Fruit fly (Drosophila melanogaster) whole organism, wandering third instar larva: ENCODE results near the gene spn-B.

Experiments
- CG32264 ChIP-seq: fragments of 200-800 bp; sonication (Bioruptor generic); optimal IDR thresholded peaks from 2 replicates; lab custom pipeline; 2016; ENCODE audit warnings: missing biosample characterization, missing genetic modification characterization
- CrebA ChIP-seq: fragments of 200-800 bp; sonication (Bioruptor generic); optimal IDR thresholded peaks from 2 replicates; lab custom pipeline; 2016; ENCODE audit warnings: missing biosample characterization, mild to moderate bottlenecking, missing genetic modification characterization, borderline replicate concordance
- Dfd ChIP-seq: fragments of >200 bp; optimal IDR thresholded peaks from 2 replicates; lab custom pipeline; 2017; ENCODE audit warnings: missing biosample characterization, missing genetic modification characterization
- Dif ChIP-seq: fragments of 200-275, 200-300 bp; sonication (Bioruptor generic); optimal IDR thresholded peaks from 2 replicates; lab custom pipeline; 2018; ENCODE audit warnings: missing biosample characterization, missing genetic modification characterization; ENCODE audit not compliant: partially characterized antibody
- GATAd ChIP-seq: sonication (Bioruptor generic); optimal IDR thresholded peaks from 2 replicates; lab custom pipeline; 2016; ENCODE audit warnings: missing biosample characterization, missing genetic modification characterization
- Hnf4 ChIP-seq: fragments of 200-800 bp; sonication (Bioruptor generic); optimal IDR thresholded peaks from 2 replicates; lab custom pipeline; 2016; ENCODE audit warnings: missing biosample characterization, mild to moderate bottlenecking, missing genetic modification characterization
- Hr78 ChIP-seq: fragments of >200 bp; optimal IDR thresholded peaks from 2 replicates; lab custom pipeline; 2017; ENCODE audit warnings: missing biosample characterization, missing genetic modification characterization
- Hr83 ChIP-seq: fragments of 200-300 bp; sonication (Bioruptor generic); optimal IDR thresholded peaks from 2 replicates; lab custom pipeline; 2016; ENCODE audit warnings: missing biosample characterization, mild to moderate bottlenecking, missing genetic modification characterization, moderate library complexity; ENCODE audit not compliant: poor library complexity, severe bottlenecking
- Jra ChIP-seq: sonication (Bioruptor generic); optimal IDR thresholded peaks from 2 replicates; lab custom pipeline; 2016; ENCODE audit warnings: missing biosample characterization, missing genetic modification characterization
- Mio ChIP-seq: sonication (Bioruptor generic); optimal IDR thresholded peaks from 2 replicates; lab custom pipeline; 2016; ENCODE audit warnings: missing biosample characterization, missing genetic modification characterization
- Myc ChIP-seq: fragments of >200 bp; optimal IDR thresholded peaks from 2 replicates; lab custom pipeline; 2017
- N ChIP-seq: fragments of >200 bp; optimal IDR thresholded peaks from 2 replicates; lab custom pipeline; 2018; ENCODE audit warnings: missing biosample characterization, missing external identifiers, missing genetic modification characterization
- OdsH ChIP-seq: fragments of 200-800 bp; sonication (Bioruptor generic); optimal IDR thresholded peaks from 2 replicates; lab custom pipeline; 2016; ENCODE audit warnings: missing biosample characterization, mild to moderate bottlenecking, missing genetic modification characterization
- Rel ChIP-seq, 2 experiments: fragments of 200-800 bp; sonication (Bioruptor generic) in 1 of 2; optimal IDR thresholded peaks; 2 replicates in 1 of 2; 3 replicates in 1 of 2; lab custom pipeline; 2016 to 2019; ENCODE audit warnings: mild to moderate bottlenecking in 2 of 2, missing biosample characterization in 2 of 2, missing genetic modification characterization in 2 of 2, moderate library complexity in 1 of 2
- Sp1 ChIP-seq: fragments of 200-800 bp; sonication (Bioruptor generic); optimal IDR thresholded peaks from 3 replicates; lab custom pipeline; 2019; ENCODE audit warnings: missing biosample characterization, mild to moderate bottlenecking, missing genetic modification characterization, moderate library complexity
- Vsx2 ChIP-seq: fragments of 200-300, 225-300 bp; sonication (Bioruptor generic); optimal IDR thresholded peaks from 2 replicates; lab custom pipeline; 2018; ENCODE audit warnings: missing biosample characterization, missing genetic modification characterization; ENCODE audit not compliant: partially characterized antibody
- br ChIP-seq: fragments of 200-800 bp; sonication (Bioruptor generic); optimal IDR thresholded peaks from 2 replicates; lab custom pipeline; 2016; ENCODE audit warnings: missing biosample characterization, missing genetic modification characterization
- brk ChIP-seq: fragments of 200-800 bp; sonication (Bioruptor generic); optimal IDR thresholded peaks from 2 replicates; lab custom pipeline; 2016; ENCODE audit warnings: missing biosample characterization, mild to moderate bottlenecking, missing genetic modification characterization
- dl ChIP-seq, 2 experiments: fragments of 175-275, 200-275 bp in 1 of 2; fragments of 200-275 bp in 1 of 2; sonication (Bioruptor generic); optimal IDR thresholded peaks; lab custom pipeline; 2018; ENCODE audit warnings: mild to moderate bottlenecking in 2 of 2, missing biosample characterization in 2 of 2, missing genetic modification characterization in 2 of 2, moderate library complexity in 2 of 2; ENCODE audit not compliant: partially characterized antibody in 2 of 2, insufficient read depth in 1 of 2
- dmrt93B ChIP-seq: fragments of 200-800 bp; sonication (Bioruptor generic); optimal IDR thresholded peaks from 2 replicates; lab custom pipeline; 2018; ENCODE audit warnings: missing biosample characterization, mild to moderate bottlenecking, missing genetic modification characterization
- dsf ChIP-seq: sonication (Bioruptor generic); optimal IDR thresholded peaks from 2 replicates; lab custom pipeline; 2016; ENCODE audit warnings: missing biosample characterization, missing genetic modification characterization, borderline replicate concordance
- ey ChIP-seq: fragments of 200-800 bp; sonication (Bioruptor generic); optimal IDR thresholded peaks from 2 replicates; lab custom pipeline; 2016; ENCODE audit warnings: missing biosample characterization, missing genetic modification characterization
- foxo ChIP-seq, 2 experiments: fragments of 200-800 bp; sonication (Bioruptor generic); optimal IDR thresholded peaks; 2 replicates in 1 of 2; 3 replicates in 1 of 2; lab custom pipeline; 2016 to 2017; ENCODE audit warnings: missing biosample characterization in 2 of 2, missing genetic modification characterization in 2 of 2
- fru ChIP-seq: fragments of 200-800 bp; sonication (Bioruptor generic); optimal IDR thresholded peaks from 3 replicates; lab custom pipeline; 2016; ENCODE audit warnings: missing biosample characterization, mild to moderate bottlenecking, missing genetic modification characterization
- h ChIP-seq: fragments of 200-800 bp; sonication (Bioruptor generic); optimal IDR thresholded peaks from 3 replicates; lab custom pipeline; 2016; ENCODE audit warnings: missing biosample characterization, mild to moderate bottlenecking, missing genetic modification characterization
- jim ChIP-seq: fragments of 175-275, 200-325 bp; sonication (Bioruptor generic); optimal IDR thresholded peaks from 2 replicates; lab custom pipeline; 2016; ENCODE audit warnings: missing biosample characterization, mild to moderate bottlenecking, missing genetic modification characterization
- lola ChIP-seq: fragments of >200 bp; optimal IDR thresholded peaks from 2 replicates; lab custom pipeline; 2017; ENCODE audit warnings: missing biosample characterization, missing genetic modification characterization
- pan ChIP-seq: fragments of >200 bp; optimal IDR thresholded peaks from 2 replicates; lab custom pipeline; 2017
- psq ChIP-seq: fragments of 200-800 bp; sonication (Bioruptor generic); optimal IDR thresholded peaks from 3 replicates; lab custom pipeline; 2017; ENCODE audit warnings: missing biosample characterization, mild to moderate bottlenecking, missing genetic modification characterization, moderate library complexity
- rgr ChIP-seq: fragments of 200-800 bp; sonication (Bioruptor generic); optimal IDR thresholded peaks from 3 replicates; lab custom pipeline; 2016; ENCODE audit warnings: missing biosample characterization, mild to moderate bottlenecking, missing genetic modification characterization
- sage ChIP-seq: fragments of 200-800 bp; sonication (Bioruptor generic); optimal IDR thresholded peaks from 2 replicates; lab custom pipeline; 2016; ENCODE audit warnings: missing biosample characterization, mild to moderate bottlenecking, missing genetic modification characterization
- sv ChIP-seq: fragments of 200-800 bp; sonication (Bioruptor generic); optimal IDR thresholded peaks from 3 replicates; lab custom pipeline; 2016; ENCODE audit warnings: missing biosample characterization, missing genetic modification characterization
- tai ChIP-seq: sonication (Bioruptor generic); optimal IDR thresholded peaks from 2 replicates; lab custom pipeline; 2016; ENCODE audit warnings: missing biosample characterization, missing genetic modification characterization
- usp ChIP-seq: fragments of >200 bp; optimal IDR thresholded peaks from 2 replicates; lab custom pipeline; 2017; ENCODE audit warnings: missing biosample characterization, missing genetic modification characterization
- woc ChIP-seq: sonication (Bioruptor generic); optimal IDR thresholded peaks from 2 replicates; lab custom pipeline; 2016; ENCODE audit warnings: missing biosample characterization, mild to moderate bottlenecking, missing genetic modification characterization

spn-B gene

DNA sequence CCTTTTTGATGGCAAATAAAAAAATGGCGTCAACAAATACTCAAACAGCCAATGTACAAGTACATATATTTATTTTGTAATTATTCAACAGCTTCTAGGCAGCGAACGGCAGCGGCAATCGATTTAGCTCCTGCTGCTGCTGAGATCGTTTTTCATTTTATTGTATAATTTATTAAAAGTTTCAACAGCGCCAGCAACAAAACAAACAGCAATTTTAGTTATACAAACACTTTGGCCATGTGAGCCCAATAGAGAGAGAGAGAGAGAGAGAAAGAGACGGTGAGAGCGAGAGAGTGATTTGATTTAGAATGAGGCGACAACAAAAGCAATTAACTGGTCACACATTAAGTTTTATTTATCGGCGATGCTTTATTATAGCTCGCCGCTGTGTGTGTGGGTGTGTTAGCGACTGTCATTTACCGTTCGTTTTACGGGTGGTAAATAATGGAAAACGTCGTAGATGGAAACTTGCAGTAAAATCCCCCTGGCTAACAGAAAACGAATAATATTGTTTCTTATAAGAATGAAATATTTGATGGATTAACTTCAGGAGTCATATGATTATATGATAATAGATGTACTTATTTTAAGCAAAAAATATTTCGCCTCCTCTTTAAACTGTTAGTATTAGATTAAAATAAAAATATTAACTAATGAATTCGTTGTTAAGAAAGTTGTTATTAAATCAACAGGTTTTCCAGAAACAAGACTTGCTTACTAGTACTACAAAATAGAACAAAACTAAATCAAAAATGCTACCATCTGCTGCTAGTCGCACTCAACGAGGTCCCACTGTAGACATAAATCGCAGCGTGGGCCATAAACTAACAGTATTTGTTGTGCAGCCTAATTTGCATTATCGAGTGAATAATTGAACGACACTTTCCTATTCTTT, 42.5 kb upstream of the spn-B start:
- TF ChIP-seq brk (GFP tag; lab: Kevin White, UChicago) (no peak), foxo (GFP tag; optimal IDR thresholded peaks at IDR 0.05; lab: Kevin White, UChicago) (peak in 1 of 2 experiments; percentile 2), Sp1 (GFP tag; lab: Kevin White, UChicago) (no peak), Hr78 (no peak), pan (lab: Kevin White, UChicago) (no peak), Jra (GFP tag; lab: Kevin White, UChicago) (no peak), CG32264 (no peak), Dif (GFP tag; lab: Kevin White, UChicago) (peak; percentile 34)

DNA sequence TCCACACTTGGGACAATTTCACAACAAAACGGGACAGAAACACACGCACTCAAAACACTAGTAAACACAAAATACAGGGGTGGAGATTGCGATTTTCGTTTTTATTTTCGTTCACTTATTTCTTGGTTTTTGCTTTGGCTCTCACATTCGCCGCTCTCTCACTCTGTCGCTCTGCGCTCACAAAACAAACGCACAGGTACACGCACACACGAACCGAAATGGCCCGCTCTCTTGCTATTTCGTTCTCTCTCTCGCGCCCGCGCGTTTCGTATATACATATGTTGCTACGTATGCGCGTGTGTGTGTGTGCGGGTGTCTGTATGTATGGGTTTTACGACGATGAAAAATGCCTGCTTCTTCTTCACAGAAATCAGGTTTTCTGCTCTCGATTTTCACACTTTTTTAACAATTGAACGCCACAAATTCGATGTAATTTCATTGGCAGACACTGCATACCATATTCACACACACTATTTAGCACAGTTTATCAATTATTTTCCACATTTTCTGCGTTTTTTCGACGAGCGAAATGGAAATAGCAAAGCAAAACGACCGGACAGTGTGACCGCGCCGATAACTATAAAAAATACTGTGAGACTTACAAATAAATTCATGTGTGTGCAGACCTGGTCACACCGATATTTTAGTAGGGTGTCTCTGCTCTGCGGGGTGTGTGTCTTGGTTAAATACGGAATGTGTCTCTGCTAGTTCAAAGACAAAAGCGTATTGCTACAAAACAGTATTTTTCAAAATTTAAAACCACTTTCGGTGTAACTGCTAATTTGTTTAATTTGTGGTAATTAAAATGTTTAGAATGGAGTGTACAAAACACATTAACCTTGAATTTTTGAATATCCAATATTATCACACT, 41.3 kb upstream of the spn-B start, which contains the start of gene trx:
Gene trx (minus strand): TSS at position 584 of the 871 bp plus-strand sequence.
- TF ChIP-seq CG32264 (no peak), Sp1 (GFP tag; lab: Kevin White, UChicago) (peak; percentile 7), Dif (GFP tag; lab: Kevin White, UChicago) (peak; percentile 97), Dfd (GFP tag; lab: Kevin White, UChicago) (no peak), CrebA (GFP tag; lab: Kevin White, UChicago) (peak; percentile 76), woc (GFP tag; lab: Kevin White, UChicago) (peak; percentile 2), N (peak; percentile 16), sage (GFP tag; lab: Kevin White, UChicago) (peak; percentile 36), psq (GFP tag; lab: Kevin White, UChicago) (peak; percentile 92), h (peak; percentile 42), foxo (GFP tag; optimal IDR thresholded peaks at IDR 0.05; lab: Kevin White, UChicago) (peak in 1 of 2 experiments; percentile 38), Hnf4 (GFP tag; lab: Kevin White, UChicago) (no peak), usp (GFP tag; lab: Kevin White, UChicago) (no peak), Rel (GFP tag; optimal IDR thresholded peaks at IDR 0.05; lab: Kevin White, UChicago) (no peak), Rel (tag; optimal IDR thresholded peaks at IDR 0.05; lab: Kevin White, UChicago) (peak; percentile 20), Vsx2 (GFP tag; lab: Kevin White, UChicago) (peak; percentile 91), brk (GFP tag; lab: Kevin White, UChicago) (peak; percentile 50), Hr83 (GFP tag; lab: Kevin White, UChicago) (peak; percentile 25), dl (GFP tag; optimal IDR thresholded peaks at IDR 0.05; lab: Kevin White, UChicago; ENCODE audit: insufficient read depth in 1 of 2, partially characterized antibody in 2 of 2) (peak; percentile 94 to 95)

DNA sequence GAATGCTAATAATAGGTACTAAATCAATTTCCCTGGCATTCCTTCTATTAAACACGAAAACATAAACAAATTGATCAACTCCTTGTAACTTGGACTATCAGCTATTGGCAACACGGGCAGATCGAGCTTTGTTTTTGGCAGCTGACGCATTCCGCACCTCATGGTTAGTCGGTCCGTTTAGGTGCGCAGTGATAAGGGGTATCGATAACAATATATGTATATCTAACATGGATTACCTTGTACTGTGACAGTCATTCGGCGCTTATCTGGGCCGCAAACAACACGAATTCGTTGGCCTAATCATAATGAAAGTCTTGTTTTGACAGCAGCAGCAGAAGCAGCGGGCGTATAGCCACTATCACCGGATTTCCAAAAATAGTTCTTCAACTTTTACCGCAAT, 39.9 kb upstream of the spn-B start:
- no peak for TF ChIP-seq N
- TF ChIP-seq rgr (GFP tag; lab: Kevin White, UChicago) = no peak
- TF ChIP-seq OdsH (GFP tag; lab: Kevin White, UChicago) = no peak
- TF ChIP-seq fru (GFP tag; lab: Kevin White, UChicago) = no peak
- no peak for TF ChIP-seq sage (GFP tag; lab: Kevin White, UChicago)
- TF ChIP-seq h = no peak
- no peak for TF ChIP-seq Vsx2 (GFP tag; lab: Kevin White, UChicago)
- TF ChIP-seq, all 38 proteins: peak for 0

DNA sequence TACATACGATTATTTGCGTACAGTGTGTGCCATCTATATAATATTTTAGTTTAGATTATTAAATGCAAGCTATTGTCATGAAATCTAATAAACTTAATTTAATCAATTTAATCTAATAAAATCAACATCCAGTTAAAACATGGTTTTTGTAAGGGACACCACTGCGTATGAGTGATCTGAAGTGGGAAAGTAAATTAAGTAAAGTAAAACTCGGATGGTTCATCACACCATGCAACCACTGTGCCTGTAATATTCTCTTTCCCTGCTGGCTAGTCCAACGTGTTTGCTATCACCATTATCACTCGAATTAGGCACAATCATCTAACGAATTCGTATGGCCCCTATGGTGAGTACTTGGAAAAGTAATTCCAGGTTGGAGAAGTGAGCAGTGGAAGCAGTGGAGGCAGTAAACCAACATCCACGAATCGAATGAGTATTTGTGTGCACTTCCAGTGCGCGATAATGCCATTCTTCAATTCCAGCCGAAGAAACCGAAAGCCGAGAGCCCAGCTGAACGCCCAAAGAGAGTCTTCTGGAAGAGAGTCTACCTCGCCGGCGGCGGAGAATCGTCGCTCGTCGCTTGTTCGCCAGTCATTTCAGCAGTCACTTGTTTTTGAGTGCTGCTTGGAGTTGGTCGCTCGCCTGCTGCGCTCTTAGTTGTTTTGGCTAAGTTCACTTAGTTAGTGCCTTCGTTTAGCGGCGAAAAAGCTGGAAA, 39.0 kb upstream of the spn-B start, which contains the start of gene red:
Gene red (plus strand): TSS at position 403 of the 715 bp plus-strand sequence.
- TF ChIP-seq foxo (GFP tag; optimal IDR thresholded peaks at IDR 0.05; lab: Kevin White, UChicago) (peak in 1 of 2 experiments; percentile 55), sv (GFP tag; lab: Kevin White, UChicago) (peak; percentile 39), GATAd (GFP tag; lab: Kevin White, UChicago) (no peak), Vsx2 (GFP tag; lab: Kevin White, UChicago) (peak; percentile 38), Rel (GFP tag; optimal IDR thresholded peaks at IDR 0.05; lab: Kevin White, UChicago) (no peak), Rel (tag; optimal IDR thresholded peaks at IDR 0.05; lab: Kevin White, UChicago) (peak; percentile 35), Dfd (GFP tag; lab: Kevin White, UChicago) (no peak), psq (GFP tag; lab: Kevin White, UChicago) (peak; percentile 50), jim (GFP tag; lab: Kevin White, UChicago) (peak; percentile 48), br (peak; percentile 13), fru (GFP tag; lab: Kevin White, UChicago) (peak; percentile 86), OdsH (GFP tag; lab: Kevin White, UChicago) (peak; percentile 50), dsf (GFP tag; lab: Kevin White, UChicago) (no peak), Jra (GFP tag; lab: Kevin White, UChicago) (peak; percentile 41), Dif (GFP tag; lab: Kevin White, UChicago) (peak; percentile 92), Myc (lab: Kevin White, UChicago) (no peak), usp (GFP tag; lab: Kevin White, UChicago) (no peak), lola (no peak), dmrt93B (GFP tag; lab: Kevin White, UChicago) (no peak), Mio (GFP tag; lab: Kevin White, UChicago) (no peak), Hr83 (GFP tag; lab: Kevin White, UChicago) (peak; percentile 82), ey (GFP tag; lab: Kevin White, UChicago) (peak; percentile 45), h (peak; percentile 61), tai (peak; percentile 11)
